Fruit fly (Drosophila melanogaster) whole organism, embryonic: ENCODE data around the gene CG31515.

ENCODE experiments used
- Antp ChIP-seq: fragments of 200-800 bp; sonication (Bioruptor generic); optimal IDR thresholded peaks from 3 replicates; lab custom pipeline; 2016; ENCODE audit warnings: missing biosample characterization, missing genetic modification characterization
- Atf-2 ChIP-seq: fragments of 200-800 bp; sonication (Bioruptor generic); optimal IDR thresholded peaks from 2 replicates; lab custom pipeline; 2016; ENCODE audit warnings: missing biosample characterization, missing genetic modification characterization
- B-H2 ChIP-seq: fragments of 200-800 bp; sonication (Bioruptor generic); optimal IDR thresholded peaks from 2 replicates; lab custom pipeline; 2018; ENCODE audit warnings: missing biosample characterization, mild to moderate bottlenecking, missing genetic modification characterization
- Bteb2 ChIP-seq: fragments of 200-800 bp; sonication (Bioruptor generic); optimal IDR thresholded peaks from 2 replicates; lab custom pipeline; 2016; ENCODE audit warnings: missing biosample characterization, missing genetic modification characterization
- CG10543 ChIP-seq: fragments of 200-800 bp; sonication (Bioruptor generic); optimal IDR thresholded peaks from 3 replicates; lab custom pipeline; 2017; ENCODE audit warnings: missing biosample characterization, mild to moderate bottlenecking, missing genetic modification characterization, moderate library complexity
- CG12236 ChIP-seq: fragments of 200-800 bp; sonication (Bioruptor generic); optimal IDR thresholded peaks from 2 replicates; lab custom pipeline; 2016; ENCODE audit warnings: missing biosample characterization, missing genetic modification characterization
- CG1529 ChIP-seq: fragments of 200-800 bp; sonication (Bioruptor generic); optimal IDR thresholded peaks from 3 replicates; lab custom pipeline; 2018; ENCODE audit warnings: missing biosample characterization, missing genetic modification characterization
- CG17612 ChIP-seq: fragments of 200-800 bp; sonication (Bioruptor generic); IDR thresholded peaks from 2 replicates; pipeline ENCODE4 v1.3.6; 2022; ENCODE audit warnings: missing biosample characterization, missing genetic modification characterization
- CG2129 ChIP-seq: fragments of 200-800 bp; sonication (Bioruptor generic); IDR thresholded peaks from 2 replicates; pipeline ENCODE4 v1.3.6; 2022; ENCODE audit warnings: missing biosample characterization, missing genetic modification characterization; ENCODE audit not compliant: partially characterized antibody
- CG31441 ChIP-seq: fragments of 200-800 bp; sonication (Bioruptor generic); IDR thresholded peaks from 2 replicates; pipeline ENCODE4 v1.3.6; 2022; ENCODE audit warnings: missing biosample characterization, missing genetic modification characterization
- CG3407 ChIP-seq: fragments of 200-800 bp; sonication (Bioruptor generic); optimal IDR thresholded peaks from 2 replicates; lab custom pipeline; 2018; ENCODE audit warnings: missing biosample characterization, mild to moderate bottlenecking, missing genetic modification characterization
- CG3726 ChIP-seq: fragments of 200-800 bp; sonication (Bioruptor generic); IDR thresholded peaks from 3 replicates; pipeline ENCODE4, ENCODE4 v1.3.6; 2022; ENCODE audit warnings: missing biosample characterization, missing genetic modification characterization
- CG42726 ChIP-seq: fragments of 200-800 bp; sonication (Bioruptor generic); IDR thresholded peaks from 2 replicates; pipeline ENCODE4 v1.3.6; 2022; ENCODE audit warnings: missing biosample characterization, missing genetic modification characterization; ENCODE audit not compliant: partially characterized antibody
- CG9727 ChIP-seq: fragments of 200-800 bp; sonication (Bioruptor generic); optimal IDR thresholded peaks from 3 replicates; lab custom pipeline; 2017; ENCODE audit warnings: missing biosample characterization, mild to moderate bottlenecking, missing genetic modification characterization
- CG9876 ChIP-seq: fragments of 200-800 bp; sonication (Bioruptor generic); optimal IDR thresholded peaks from 2 replicates; lab custom pipeline; 2016; ENCODE audit warnings: missing biosample characterization, missing genetic modification characterization
- Chrac-16 ChIP-seq: fragments of 200-800 bp; sonication (Bioruptor generic); optimal IDR thresholded peaks from 3 replicates; lab custom pipeline; 2016; ENCODE audit warnings: missing biosample characterization, missing genetic modification characterization
- D19B ChIP-seq: fragments of 200-800 bp; sonication (Bioruptor generic); optimal IDR thresholded peaks from 2 replicates; lab custom pipeline; 2017; ENCODE audit warnings: missing biosample characterization, mild to moderate bottlenecking, missing genetic modification characterization
- Gsc ChIP-seq: fragments of 200-800 bp; sonication (Bioruptor generic); IDR thresholded peaks from 2 replicates; pipeline ENCODE4 v1.3.6; 2022; ENCODE audit warnings: missing biosample characterization, missing genetic modification characterization
- Hmx ChIP-seq: fragments of 200-800 bp; sonication (Bioruptor generic); optimal IDR thresholded peaks from 2 replicates; lab custom pipeline; 2016; ENCODE audit warnings: missing biosample characterization, missing genetic modification characterization
- Hr78 ChIP-seq, 2 experiments: fragments of 200-800 bp in 1 of 2; fragments of >200 bp in 1 of 2; sonication (Bioruptor generic) in 1 of 2; optimal IDR thresholded peaks; 2 replicates each; lab custom pipeline; 2017 to 2019; ENCODE audit warnings: missing biosample characterization in 2 of 2, missing genetic modification characterization in 2 of 2, mild to moderate bottlenecking in 1 of 2, moderate library complexity in 1 of 2
- Lim3 ChIP-seq: fragments of 200-800 bp; sonication (Bioruptor generic); IDR thresholded peaks from 2 replicates; pipeline ENCODE4 v1.3.6; 2022; ENCODE audit warnings: missing biosample characterization, missing genetic modification characterization
- Mrtf ChIP-seq: fragments of 200-800 bp; sonication (Bioruptor generic); IDR thresholded peaks from 3 replicates; pipeline ENCODE4 v1.3.6; 2022; ENCODE audit warnings: missing biosample characterization, missing genetic modification characterization
- Nf-YC ChIP-seq: fragments of 200-800 bp; optimal IDR thresholded peaks from 3 replicates; lab custom pipeline; 2019; ENCODE audit warnings: missing biosample characterization, mild to moderate bottlenecking, missing genetic modification characterization, moderate library complexity
- Oaz ChIP-seq: fragments of 200-800 bp; sonication (Bioruptor generic); IDR thresholded peaks from 2 replicates; pipeline ENCODE4 v1.3.6; 2022; ENCODE audit warnings: missing biosample characterization, missing genetic modification characterization
- Ravus ChIP-seq: fragments of 200-800 bp; sonication (Bioruptor generic); IDR thresholded peaks from 2 replicates; pipeline ENCODE4 v1.3.6; 2022; ENCODE audit warnings: missing biosample characterization, missing genetic modification characterization
- Sry-δ ChIP-seq: fragments of 200-800 bp; sonication (Bioruptor generic); optimal IDR thresholded peaks from 2 replicates; lab custom pipeline; 2016; ENCODE audit warnings: missing biosample characterization, missing genetic modification characterization
- Vsx1 ChIP-seq: fragments of 200-800 bp; sonication (Bioruptor generic); optimal IDR thresholded peaks from 2 replicates; lab custom pipeline; 2017; ENCODE audit warnings: missing biosample characterization, mild to moderate bottlenecking, missing genetic modification characterization, missing genetic modification reagents
- ab ChIP-seq: fragments of 200-800 bp; sonication (Bioruptor generic); optimal IDR thresholded peaks from 2 replicates; lab custom pipeline; 2016; ENCODE audit warnings: missing biosample characterization, missing genetic modification characterization
- ac ChIP-seq: fragments of 200-800 bp; sonication (Bioruptor generic); optimal IDR thresholded peaks from 3 replicates; lab custom pipeline; 2017; ENCODE audit warnings: missing biosample characterization, mild to moderate bottlenecking, missing genetic modification characterization
- ara ChIP-seq: fragments of 200-800 bp; sonication (Bioruptor generic); IDR thresholded peaks from 2 replicates; pipeline ENCODE4 v1.3.6; 2022; ENCODE audit warnings: missing biosample characterization, missing genetic modification characterization
- bab2 ChIP-seq: fragments of 200-800 bp; sonication (Bioruptor generic); optimal IDR thresholded peaks from 2 replicates; lab custom pipeline; 2016; ENCODE audit warnings: missing biosample characterization, missing genetic modification characterization
- chinmo ChIP-seq: fragments of 200-800 bp; sonication (Bioruptor generic); IDR thresholded peaks from 4 replicates; pipeline ENCODE4 v1.3.6; 2022; ENCODE audit warnings: missing biosample characterization, missing genetic modification characterization; ENCODE audit not compliant: partially characterized antibody
- crc ChIP-seq: fragments of 200-800 bp; sonication (Bioruptor generic); optimal IDR thresholded peaks from 2 replicates; lab custom pipeline; 2016; ENCODE audit warnings: missing biosample characterization, missing genetic modification characterization
- disco-r ChIP-seq: fragments of 200-800 bp; sonication (Bioruptor generic); optimal IDR thresholded peaks from 2 replicates; lab custom pipeline; 2016; ENCODE audit warnings: missing biosample characterization, missing genetic modification characterization
- dmrt99B ChIP-seq: fragments of 200-800 bp; sonication (Bioruptor generic); optimal IDR thresholded peaks from 2 replicates; lab custom pipeline; 2018; ENCODE audit warnings: missing biosample characterization, mild to moderate bottlenecking, missing genetic modification characterization, moderate library complexity
- dysf ChIP-seq: fragments of 200-800 bp; sonication (Bioruptor generic); IDR thresholded peaks from 3 replicates; pipeline ENCODE4 v1.3.6; 2022; ENCODE audit warnings: missing biosample characterization, missing genetic modification characterization
- eve ChIP-seq, 2 experiments: fragments of >200 bp; optimal IDR thresholded peaks; 2 replicates each; lab custom pipeline; 2017; ENCODE audit warnings: missing biosample characterization in 2 of 2, missing genetic modification characterization in 2 of 2
- gsb ChIP-seq: fragments of 200-800 bp; sonication (Bioruptor generic); IDR thresholded peaks from 2 replicates; pipeline ENCODE4 v1.3.6; 2022; ENCODE audit warnings: missing biosample characterization, missing genetic modification characterization
- ind ChIP-seq: fragments of 200-800 bp; sonication (Bioruptor generic); optimal IDR thresholded peaks from 3 replicates; lab custom pipeline; 2016; ENCODE audit warnings: missing biosample characterization, missing genetic modification characterization
- lola ChIP-seq, 3 experiments: fragments of >200 bp in 2 of 3; fragments of 200-800 bp in 1 of 3; sonication (Bioruptor generic) in 1 of 3; optimal IDR thresholded peaks; 2 replicates each; lab custom pipeline; 2017 to 2019; ENCODE audit warnings: missing biosample characterization in 3 of 3, missing genetic modification characterization in 3 of 3, mild to moderate bottlenecking in 1 of 3, moderate library complexity in 1 of 3
- org-1 ChIP-seq: fragments of 200-800 bp; sonication (Bioruptor generic); optimal IDR thresholded peaks from 2 replicates; lab custom pipeline; 2017; ENCODE audit warnings: missing biosample characterization, missing genetic modification characterization
- peb ChIP-seq: fragments of 200-800 bp; sonication (Bioruptor generic); IDR thresholded peaks from 2 replicates; pipeline ENCODE4 v1.3.6; 2022; ENCODE audit warnings: missing biosample characterization, missing genetic modification characterization
- sd ChIP-seq: fragments of 200-800 bp; sonication (Bioruptor generic); optimal IDR thresholded peaks from 3 replicates; lab custom pipeline; 2018; ENCODE audit warnings: missing biosample characterization, mild to moderate bottlenecking, missing genetic modification characterization, moderate library complexity
- so ChIP-seq: fragments of 200-800 bp; sonication (Bioruptor generic); IDR thresholded peaks from 3 replicates; pipeline ENCODE4 v1.3.6; 2022; ENCODE audit warnings: missing biosample characterization, missing genetic modification characterization
- sug ChIP-seq: fragments of 200-800 bp; optimal IDR thresholded peaks from 2 replicates; lab custom pipeline; 2019; ENCODE audit warnings: missing biosample characterization, mild to moderate bottlenecking, missing genetic modification characterization, moderate library complexity
- tna ChIP-seq: fragments of 200-800 bp; sonication (Bioruptor generic); IDR thresholded peaks from 2 replicates; pipeline ENCODE4 v1.3.6; 2022; ENCODE audit warnings: missing biosample characterization, missing genetic modification characterization; ENCODE audit not compliant: partially characterized antibody
- toy ChIP-seq: fragments of 200-800 bp; sonication (Bioruptor generic); IDR thresholded peaks from 2 replicates; pipeline ENCODE4 v1.3.6; 2022; ENCODE audit warnings: missing biosample characterization, missing genetic modification characterization
- yki ChIP-seq: fragments of >200 bp; optimal IDR thresholded peaks from 3 replicates; lab custom pipeline; 2018
- zfh2 ChIP-seq: fragments of 200-800 bp; sonication (Bioruptor generic); optimal IDR thresholded peaks from 2 replicates; lab custom pipeline; 2016; ENCODE audit warnings: missing biosample characterization, missing genetic modification characterization

Gene CG31515

dm6 chr3R:23355829-23356738, 32.6 kb downstream of the CG31515 start, which contains the start of the genes ATPsynCF6 and Sec13 (continued):
- TF ChIP-seq CG3726 (GFP tag; lab: Robert Waterston, UW) (peak; percentile 51; the same call in 1 of the 3 replicates), Atf-2 (GFP tag; lab: Kevin White, UChicago) (no peak), so (GFP tag; lab: Robert Waterston, UW) (no peak), CG42726 (GFP tag; lab: Robert Waterston, UW) (peak; percentile 93), sug (peak; percentile 50), ac (GFP tag; lab: Kevin White, UChicago) (no peak), ara (GFP tag; lab: Robert Waterston, UW) (peak; percentile 60), B-H2 (GFP tag; lab: Kevin White, UChicago) (no peak), Ravus (GFP tag; lab: Robert Waterston, UW) (no peak), Chrac-16 (no peak), disco-r (peak; percentile 13), Oaz (peak; percentile 47; the same call in 1 of the 2 replicates), eve (GFP tag; optimal IDR thresholded peaks at IDR 0.05; lab: Kevin White, UChicago) (no peak), Hmx (no peak), D19B (GFP tag; lab: Kevin White, UChicago) (peak; percentile 40), gsb (GFP tag; lab: Robert Waterston, UW) (no peak), CG17612 (GFP tag; lab: Robert Waterston, UW) (no peak), Antp (GFP tag; lab: Kevin White, UChicago) (no peak), peb (GFP tag; lab: Robert Waterston, UW) (no peak), CG9876 (GFP tag; lab: Kevin White, UChicago) (peak; percentile 7), Gsc (GFP tag; lab: Robert Waterston, UW) (no peak), CG2129 (GFP tag; lab: Robert Waterston, UW) (peak; percentile 87), sd (no peak), tna (GFP tag; lab: Robert Waterston, UW) (peak; percentile 83), Lim3 (no peak), dmrt99B (tag; lab: Kevin White, UChicago) (peak; percentile 31), lola (GFP tag; optimal IDR thresholded peaks at IDR 0.05; lab: Kevin White, UChicago) (peak in 1 of 3 experiments; percentile 43), chinmo (peak; percentile 82; the same call in 2 of the 4 replicates), ind (GFP tag; lab: Kevin White, UChicago) (peak; percentile 66), Mrtf (GFP tag; lab: Robert Waterston, UW) (peak; percentile 37; the same call in 1 of the 3 replicates), CG9727 (GFP tag; lab: Kevin White, UChicago) (peak; percentile 72), CG3407 (GFP tag; lab: Kevin White, UChicago) (no peak), toy (GFP tag; lab: Robert Waterston, UW) (0 out of 2 replicates have a peak, but pooled peaks have one; percentile 10), Vsx1 (GFP tag; lab: Kevin White, UChicago) (no peak), zfh2 (GFP tag; lab: Kevin White, UChicago) (peak; percentile 31), Nf-YC (tag; lab: Kevin White, UChicago) (peak; percentile 43), Hr78 (GFP tag; optimal IDR thresholded peaks at IDR 0.05; lab: Kevin White, UChicago) (no peak), CG31441 (GFP tag; lab: Robert Waterston, UW) (peak; percentile 60), Bteb2 (GFP tag; lab: Kevin White, UChicago) (no peak), dysf (peak; percentile 69; the same call in 2 of the 3 replicates), Sry-δ (GFP tag; lab: Kevin White, UChicago) (peak; percentile 91), crc (GFP tag; lab: Kevin White, UChicago) (no peak), CG1529 (GFP tag; lab: Kevin White, UChicago) (no peak), yki (lab: Kevin White, UChicago) (no peak), CG10543 (peak; percentile 73), CG12236 (GFP tag; lab: Kevin White, UChicago) (no peak), ab (no peak), org-1 (no peak), bab2 (peak; percentile 48)
